Worm (Caenorhabditis elegans): ENCODE results near the gene F56B3.6.
A peak's percentile ranks its signal among the peaks of the same experiment; 100 is the strongest.

- TF ChIP-seq ceh-82 (tag; optimal IDR thresholded peaks at IDR 0.05), result no peak
- no peak for TF ChIP-seq duxl-1 (tag; optimal IDR thresholded peaks at IDR 0.05; ENCODE audit: poor library complexity)
- no peak for TF ChIP-seq nhr-6 (tag; optimal IDR thresholded peaks at IDR 0.05)
- TF ChIP-seq pqm-1 (tag; optimal IDR thresholded peaks at IDR 0.05), result no peak
- no peak for TF ChIP-seq ama-1 (optimal IDR thresholded peaks at IDR 0.05)
- TF ChIP-seq Y48G9A.11 (GFP tag; IDR thresholded peaks at IDR 0.05), result no peak
- no peak for TF ChIP-seq mep-1 (tag; optimal IDR thresholded peaks at IDR 0.05)
- no peak for TF ChIP-seq pha-4 (GFP tag; IDR thresholded peaks at IDR 0.05)
- TF ChIP-seq pha-4 (tag; optimal IDR thresholded peaks at IDR 0.05), result no peak
- peak; percentile 63 for TF ChIP-seq aha-1 (tag)
Measured at ce11 chrIV:757548-757947, 30.3 kb upstream of the F56B3.6 start.

Data from whole organism, L4 larva.